Fruit fly (Drosophila melanogaster) whole organism, embryonic: Measurements from ENCODE around the gene CG5815.
A peak's percentile ranks its signal among the peaks of the same experiment; 100 is the strongest.

Source experiments
- Antp ChIP-seq: fragments of 200-800 bp; sonication (Bioruptor generic); optimal IDR thresholded peaks from 3 replicates; lab custom pipeline; 2016; ENCODE audit warnings: missing biosample characterization, missing genetic modification characterization
- CG10267 ChIP-seq: fragments of 200-800 bp; sonication (Bioruptor generic); optimal IDR thresholded peaks from 2 replicates; lab custom pipeline; 2018; ENCODE audit warnings: missing biosample characterization, mild to moderate bottlenecking, missing genetic modification characterization, moderate library complexity
- CG10274 ChIP-seq: fragments of 200-800 bp; sonication (Bioruptor generic); optimal IDR thresholded peaks from 3 replicates; lab custom pipeline; 2017; ENCODE audit warnings: missing biosample characterization, mild to moderate bottlenecking, missing genetic modification characterization
- CG10321 ChIP-seq: fragments of 200-800 bp; sonication (Bioruptor generic); IDR thresholded peaks from 2 replicates; pipeline ENCODE4 v1.3.6; 2022; ENCODE audit warnings: missing biosample characterization, missing genetic modification characterization
- CG11696 ChIP-seq: fragments of 200-800 bp; sonication (Bioruptor generic); IDR thresholded peaks from 2 replicates; pipeline ENCODE4 v1.3.6; 2022; ENCODE audit warnings: missing biosample characterization, missing genetic modification characterization
- CG12391 ChIP-seq: fragments of 200-800 bp; sonication (Bioruptor generic); optimal IDR thresholded peaks from 3 replicates; lab custom pipeline; 2018; ENCODE audit warnings: missing biosample characterization, mild to moderate bottlenecking, missing genetic modification characterization, moderate library complexity
- CG12942 ChIP-seq: fragments of 200-800 bp; sonication (Bioruptor generic); optimal IDR thresholded peaks from 3 replicates; lab custom pipeline; 2016; ENCODE audit warnings: missing biosample characterization, missing genetic modification characterization
- CG13775 ChIP-seq: fragments of 200-800 bp; sonication (Bioruptor generic); optimal IDR thresholded peaks from 3 replicates; lab custom pipeline; 2017; ENCODE audit warnings: missing biosample characterization, mild to moderate bottlenecking, missing genetic modification characterization
- CG13894 ChIP-seq: fragments of 200-800 bp; sonication (Bioruptor generic); optimal IDR thresholded peaks from 3 replicates; lab custom pipeline; 2018; ENCODE audit warnings: missing biosample characterization, mild to moderate bottlenecking, missing genetic modification characterization, moderate library complexity
- CG1647 ChIP-seq: fragments of 200-800 bp; sonication (Bioruptor generic); optimal IDR thresholded peaks from 3 replicates; lab custom pipeline; 2016; ENCODE audit warnings: missing biosample characterization, missing genetic modification characterization
- CG17361 ChIP-seq: fragments of 200-800 bp; sonication (Bioruptor generic); IDR thresholded peaks from 3 replicates; pipeline ENCODE4 v1.3.6; 2022; ENCODE audit warnings: missing biosample characterization, missing genetic modification characterization
- CG17385 ChIP-seq: fragments of 200-800 bp; sonication (Bioruptor generic); optimal IDR thresholded peaks from 3 replicates; lab custom pipeline; 2018; ENCODE audit warnings: missing biosample characterization, mild to moderate bottlenecking, missing genetic modification characterization
- CG17568 ChIP-seq: fragments of 200-800 bp; sonication (Bioruptor generic); optimal IDR thresholded peaks from 2 replicates; lab custom pipeline; 2018; ENCODE audit warnings: missing biosample characterization, mild to moderate bottlenecking, missing genetic modification characterization, moderate library complexity
- CG18599 ChIP-seq: fragments of 200-800 bp; sonication (Bioruptor generic); optimal IDR thresholded peaks from 3 replicates; lab custom pipeline; 2017; ENCODE audit warnings: missing biosample characterization, missing genetic modification characterization, mild to moderate bottlenecking, moderate library complexity, missing genetic modification reagents
- CG34224 ChIP-seq: fragments of 200-800 bp; sonication (Bioruptor generic); IDR thresholded peaks from 3 replicates; pipeline ENCODE4 v1.3.6; 2022; ENCODE audit warnings: missing biosample characterization, missing genetic modification characterization; ENCODE audit not compliant: partially characterized antibody
- CG4424 ChIP-seq: fragments of 200-800 bp; sonication (Bioruptor generic); optimal IDR thresholded peaks from 3 replicates; lab custom pipeline; 2016; ENCODE audit warnings: missing biosample characterization, missing genetic modification characterization
- CG6654 ChIP-seq: fragments of 200-800 bp; sonication (Bioruptor generic); optimal IDR thresholded peaks from 2 replicates; lab custom pipeline; 2017; ENCODE audit warnings: missing biosample characterization, mild to moderate bottlenecking, missing genetic modification characterization
- CG7745 ChIP-seq: fragments of 200-800 bp; sonication (Bioruptor generic); optimal IDR thresholded peaks from 2 replicates; lab custom pipeline; 2018; ENCODE audit warnings: missing biosample characterization, mild to moderate bottlenecking, missing genetic modification characterization, moderate library complexity
- CG8944 ChIP-seq: fragments of 200-800 bp; sonication (Bioruptor generic); optimal IDR thresholded peaks from 3 replicates; lab custom pipeline; 2016; ENCODE audit warnings: missing biosample characterization, missing genetic modification characterization
- Ets97D ChIP-seq: fragments of 200-800 bp; sonication (Bioruptor generic); optimal IDR thresholded peaks from 3 replicates; lab custom pipeline; 2016; ENCODE audit warnings: missing biosample characterization, missing genetic modification characterization
- Fer2 ChIP-seq: fragments of 200-800 bp; sonication (Bioruptor generic); optimal IDR thresholded peaks from 2 replicates; lab custom pipeline; 2018; ENCODE audit warnings: missing biosample characterization, mild to moderate bottlenecking, missing genetic modification characterization, moderate library complexity
- HLH4C ChIP-seq: fragments of 200-800 bp; sonication (Bioruptor generic); IDR thresholded peaks from 3 replicates; pipeline ENCODE4 v1.3.6; 2022; ENCODE audit warnings: missing biosample characterization, missing genetic modification characterization; ENCODE audit not compliant: partially characterized antibody
- Hey ChIP-seq: fragments of 200-800 bp; sonication (Bioruptor generic); optimal IDR thresholded peaks from 3 replicates; lab custom pipeline; 2018; ENCODE audit warnings: missing biosample characterization, mild to moderate bottlenecking, missing genetic modification characterization
- Hmr ChIP-seq: fragments of 200-800 bp; sonication (Bioruptor generic); optimal IDR thresholded peaks from 3 replicates; lab custom pipeline; 2017; ENCODE audit warnings: mild to moderate bottlenecking, missing biosample characterization, missing genetic modification reagents, missing genetic modification characterization
- Hr3 ChIP-seq: fragments of 200-800 bp; sonication (Bioruptor generic); optimal IDR thresholded peaks from 3 replicates; lab custom pipeline; 2016; ENCODE audit warnings: missing biosample characterization, missing genetic modification characterization
- bbx ChIP-seq: fragments of 200-800 bp; sonication (Bioruptor generic); IDR thresholded peaks from 2 replicates; pipeline ENCODE4 v1.3.6; 2022; ENCODE audit warnings: missing biosample characterization, missing genetic modification characterization; ENCODE audit not compliant: partially characterized antibody
- bowl ChIP-seq: fragments of 200-800 bp; sonication (Bioruptor generic); IDR thresholded peaks from 2 replicates; pipeline ENCODE4 v1.3.6; 2022; ENCODE audit warnings: missing biosample characterization, missing genetic modification characterization
- chn ChIP-seq: fragments of 200-800 bp; sonication (Bioruptor generic); optimal IDR thresholded peaks from 2 replicates; lab custom pipeline; 2016; ENCODE audit warnings: missing biosample characterization, missing genetic modification characterization
- crp ChIP-seq, 2 experiments: fragments of 200-800 bp; sonication (Bioruptor generic); optimal IDR thresholded peaks; 2 replicates in 1 of 2; 3 replicates in 1 of 2; lab custom pipeline; 2017; ENCODE audit warnings: missing biosample characterization in 2 of 2, missing genetic modification characterization in 2 of 2, mild to moderate bottlenecking in 1 of 2, moderate library complexity in 1 of 2
- cwo ChIP-seq: fragments of 200-800 bp; sonication (Bioruptor generic); optimal IDR thresholded peaks from 3 replicates; lab custom pipeline; 2017; ENCODE audit warnings: missing biosample characterization, missing genetic modification characterization, mild to moderate bottlenecking, moderate library complexity, missing genetic modification reagents
- disco-r ChIP-seq: fragments of 200-800 bp; sonication (Bioruptor generic); optimal IDR thresholded peaks from 2 replicates; lab custom pipeline; 2016; ENCODE audit warnings: missing biosample characterization, missing genetic modification characterization
- dm ChIP-seq: fragments of 200-800 bp; sonication (Bioruptor generic); optimal IDR thresholded peaks from 3 replicates; lab custom pipeline; 2016; ENCODE audit warnings: missing biosample characterization, missing genetic modification characterization
- exex ChIP-seq: fragments of 200-800 bp; sonication (Bioruptor generic); optimal IDR thresholded peaks from 4 replicates; lab custom pipeline; 2018; ENCODE audit warnings: missing biosample characterization, mild to moderate bottlenecking, missing genetic modification characterization, moderate library complexity
- fd64A ChIP-seq: fragments of 200-800 bp; sonication (Bioruptor generic); optimal IDR thresholded peaks from 3 replicates; lab custom pipeline; 2018; ENCODE audit warnings: missing biosample characterization, mild to moderate bottlenecking, missing genetic modification characterization
- ftz-f1 ChIP-seq: fragments of 200-800 bp; sonication (Bioruptor generic); optimal IDR thresholded peaks from 2 replicates; lab custom pipeline; 2016; ENCODE audit warnings: missing biosample characterization, missing genetic modification characterization
- inv ChIP-seq: fragments of 200-800 bp; sonication (Bioruptor generic); IDR thresholded peaks from 2 replicates; pipeline ENCODE4 v1.3.6; 2022; ENCODE audit warnings: missing biosample characterization, missing genetic modification characterization; ENCODE audit not compliant: partially characterized antibody
- kni ChIP-seq: fragments of 200-800 bp; sonication (Bioruptor generic); optimal IDR thresholded peaks from 3 replicates; lab custom pipeline; 2017; ENCODE audit warnings: mild to moderate bottlenecking, missing biosample characterization, missing genetic modification reagents, missing genetic modification characterization
- lab ChIP-seq: fragments of 200-800 bp; sonication (Bioruptor generic); optimal IDR thresholded peaks from 3 replicates; lab custom pipeline; 2017; ENCODE audit warnings: missing biosample characterization, missing genetic modification characterization, mild to moderate bottlenecking, moderate library complexity, missing genetic modification reagents
- lilli ChIP-seq: fragments of 200-800 bp; sonication (Bioruptor generic); optimal IDR thresholded peaks from 3 replicates; lab custom pipeline; 2016; ENCODE audit warnings: missing biosample characterization, missing genetic modification characterization
- run ChIP-seq: fragments of 200-800 bp; sonication (Bioruptor generic); optimal IDR thresholded peaks from 3 replicates; lab custom pipeline; 2018; ENCODE audit warnings: missing biosample characterization, mild to moderate bottlenecking, missing genetic modification characterization
- schlank ChIP-seq: fragments of 200-800 bp; sonication (Bioruptor generic); optimal IDR thresholded peaks from 2 replicates; lab custom pipeline; 2018; ENCODE audit warnings: missing biosample characterization, mild to moderate bottlenecking, missing genetic modification characterization
- scrt ChIP-seq: fragments of 200-800 bp; sonication (Bioruptor generic); optimal IDR thresholded peaks from 2 replicates; lab custom pipeline; 2018; ENCODE audit warnings: missing biosample characterization, mild to moderate bottlenecking, missing genetic modification characterization, moderate library complexity
- sens ChIP-seq: fragments of 200-800 bp; sonication (Bioruptor generic); peaks from one replicate; lab custom pipeline; 2016; ENCODE audit warnings: missing biosample characterization, missing genetic modification characterization
- shn ChIP-seq: fragments of 200-800 bp; sonication (Bioruptor generic); optimal IDR thresholded peaks from 3 replicates; lab custom pipeline; 2016; ENCODE audit warnings: missing biosample characterization, missing genetic modification characterization
- trem ChIP-seq: fragments of 200-800 bp; optimal IDR thresholded peaks from 3 replicates; lab custom pipeline; 2019; ENCODE audit warnings: missing biosample characterization, mild to moderate bottlenecking, missing genetic modification characterization, moderate library complexity
- ttk ChIP-seq: fragments of 200-800 bp; sonication (Bioruptor generic); IDR thresholded peaks from 2 replicates; pipeline ENCODE4 v2.1.2; 2022; ENCODE audit warnings: missing biosample characterization, missing genetic modification characterization
- tx ChIP-seq: fragments of 200-800 bp; sonication (Bioruptor generic); optimal IDR thresholded peaks from 2 replicates; lab custom pipeline; 2016; ENCODE audit warnings: missing biosample characterization, missing genetic modification characterization

The CG5815 gene

DNA sequence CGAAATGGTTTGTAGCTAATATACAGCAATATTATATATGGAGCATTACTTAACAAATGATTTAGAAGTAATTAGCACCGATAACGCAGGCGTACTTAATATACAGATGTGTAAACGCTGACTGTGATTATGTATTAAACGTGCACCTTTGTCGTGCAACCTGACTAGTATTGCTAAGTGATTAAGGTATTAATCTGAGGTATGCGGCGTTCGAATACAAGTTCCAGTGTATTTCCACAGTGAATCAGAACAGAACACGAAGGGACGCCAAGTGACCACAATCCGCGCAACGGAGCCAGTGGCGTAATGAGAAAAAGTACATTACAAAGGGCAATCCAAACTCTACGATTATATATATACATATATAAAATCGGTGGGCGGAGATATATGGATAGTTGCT, 48.3 kb upstream of the CG5815 start, which contains the start of gene Nep5:
TSS of gene Nep5 (minus strand) at position 101 of the 400 bp plus-strand sequence.
- TF ChIP-seq CG12391 (no peak), CG13894 (tag; lab: Kevin White, UChicago) (no peak), CG8944 (no peak), CG12942 (GFP tag; lab: Kevin White, UChicago) (no peak), inv (GFP tag; lab: Robert Waterston, UW) (no peak), shn (GFP tag; lab: Kevin White, UChicago) (no peak), CG10321 (GFP tag; lab: Robert Waterston, UW) (no peak), CG10267 (tag; lab: Kevin White, UChicago) (no peak), cwo (GFP tag; lab: Kevin White, UChicago) (no peak)

DNA sequence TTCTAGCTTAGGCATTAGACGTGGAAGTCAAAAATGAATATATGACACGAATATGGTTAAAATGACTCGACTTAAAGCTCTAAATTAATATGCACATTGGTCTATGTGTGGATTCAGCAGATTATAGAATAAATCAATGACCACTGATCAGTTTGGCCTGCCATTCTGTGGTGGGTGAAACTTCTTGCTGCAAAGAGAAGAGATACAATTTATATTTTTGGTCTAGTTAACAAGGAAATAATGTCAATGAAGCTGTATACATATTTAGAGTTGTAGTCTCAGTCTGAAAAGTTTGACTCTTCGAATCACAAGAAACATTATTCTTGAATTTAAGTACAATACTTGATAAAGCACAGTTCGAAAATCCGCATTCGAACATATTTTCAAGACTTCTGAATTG, 47.2 kb upstream of the CG5815 start, which contains the start of gene CG43935:
TSS of gene CG43935 (plus strand) at position 301 of the 400 bp plus-strand sequence.
- TF ChIP-seq CG12942 (GFP tag; lab: Kevin White, UChicago): no peak
- TF ChIP-seq CG10274 (GFP tag; lab: Kevin White, UChicago): no peak
- no peak for TF ChIP-seq bbx (GFP tag; lab: Robert Waterston, UW)
- TF ChIP-seq Hr3 (GFP tag; lab: Kevin White, UChicago): no peak

- TF ChIP-seq Fer2 (tag; lab: Kevin White, UChicago) (no peak), Hey (tag; lab: Kevin White, UChicago) (no peak), CG13775 (GFP tag; lab: Kevin White, UChicago) (no peak), CG17568 (GFP tag; lab: Kevin White, UChicago) (no peak), scrt (no peak), crp (GFP tag; optimal IDR thresholded peaks at IDR 0.05; lab: Kevin White, UChicago) (peak in 1 of 2 experiments; percentile 47), CG7745 (tag; lab: Kevin White, UChicago) (no peak), dm (GFP tag; lab: Kevin White, UChicago) (no peak), CG18599 (peak; percentile 59), Hmr (peak; percentile 50), bowl (GFP tag; lab: Robert Waterston, UW) (no peak), disco-r (GFP tag; lab: Kevin White, UChicago) (no peak), lilli (GFP tag; lab: Kevin White, UChicago) (no peak), schlank (no peak), Ets97D (GFP tag; lab: Kevin White, UChicago) (no peak), CG17385 (GFP tag; lab: Kevin White, UChicago) (peak; percentile 7), fd64A (GFP tag; lab: Kevin White, UChicago) (peak; percentile 50), tx (GFP tag; lab: Kevin White, UChicago) (no peak), CG1647 (GFP tag; lab: Kevin White, UChicago) (no peak), CG17361 (no peak), CG11696 (no peak), kni (GFP tag; lab: Kevin White, UChicago) (peak; percentile 5), HLH4C (GFP tag; lab: Robert Waterston, UW) (no peak), exex (no peak), trem (tag; lab: Kevin White, UChicago) (no peak), sens (peak; percentile 85), CG34224 (GFP tag; lab: Robert Waterston, UW) (no peak), CG4424 (GFP tag; lab: Kevin White, UChicago) (no peak), ttk (GFP tag; lab: Robert Waterston, UW) (no peak), chn (GFP tag; lab: Kevin White, UChicago) (no peak), run (tag; lab: Kevin White, UChicago) (no peak), CG6654 (GFP tag; lab: Kevin White, UChicago) (no peak), lab (GFP tag; lab: Kevin White, UChicago) (peak; percentile 73), Antp (no peak), ftz-f1 (no peak)
Measured at dm6 chr3R:27067362-27067761, 45.0 kb upstream of the CG5815 start.
